Worm (Caenorhabditis elegans) whole organism, L4 larva: ENCODE data around the gene C28C12.1.
A peak's percentile ranks its signal among the peaks of the same experiment; 100 is the strongest.

ENCODE experiments used
- D1046.2 ChIP-seq: fragments of 200-800 bp; sonication (Bioruptor generic); IDR thresholded peaks from 2 replicates; pipeline ENCODE4 v1.3.6; 2022; ENCODE audit warnings: missing genetic modification characterization, missing compliant biosample characterization
- F37D6.2 ChIP-seq: sonication (generic microtip); optimal IDR thresholded peaks from 2 replicates; lab custom pipeline; 2016; ENCODE audit warnings: mild to moderate bottlenecking, missing genetic modification characterization, missing compliant biosample characterization
- F49E8.2 ChIP-seq: sonication (generic microtip); optimal IDR thresholded peaks from 2 replicates; lab custom pipeline; 2016; ENCODE audit warnings: missing compliant biosample characterization, mild to moderate bottlenecking, missing genetic modification characterization, borderline replicate concordance
- T20F7.1 ChIP-seq: fragments of 200-800 bp; sonication (Bioruptor generic); optimal IDR thresholded peaks from 2 replicates; lab custom pipeline; 2018; ENCODE audit warnings: mild to moderate bottlenecking, missing genetic modification characterization, missing compliant biosample characterization
- Y5F2A.4 ChIP-seq: fragments of 200-800 bp; sonication (Bioruptor generic); optimal IDR thresholded peaks from 2 replicates; lab custom pipeline; 2018; ENCODE audit warnings: mild to moderate bottlenecking, missing genetic modification characterization, missing compliant biosample characterization
- Y75B8A.6 ChIP-seq: fragments of 200-800 bp; sonication (Bioruptor generic); IDR thresholded peaks from 2 replicates; pipeline ENCODE4 v1.3.6; 2022; ENCODE audit warnings: missing genetic modification reagents, missing genetic modification characterization, missing compliant biosample characterization
- ZK546.5 ChIP-seq, 2 experiments: sonication (generic microtip); optimal IDR thresholded peaks; 2 replicates each; lab custom pipeline; 2017; ENCODE audit warnings: missing biosample characterization in 2 of 2, missing genetic modification characterization in 2 of 2
- aha-1 ChIP-seq: fragments of 150-350 bp; peaks from one replicate; lab custom pipeline; 2014; ENCODE audit warnings: missing biosample characterization, missing genetic modification characterization
- attf-4 ChIP-seq: sonication (generic microtip); optimal IDR thresholded peaks from 3 replicates; lab custom pipeline; 2017; ENCODE audit warnings: missing biosample characterization, missing genetic modification characterization
- ceh-28 ChIP-seq: fragments of 150-350 bp; optimal IDR thresholded peaks from 2 replicates; lab custom pipeline; 2014; ENCODE audit warnings: missing biosample characterization, missing genetic modification reagents, missing genetic modification characterization
- ceh-32 ChIP-seq: sonication (generic microtip); optimal IDR thresholded peaks from 2 replicates; lab custom pipeline; 2016; ENCODE audit warnings: mild to moderate bottlenecking, missing genetic modification characterization, missing compliant biosample characterization; ENCODE audit not compliant: poor library complexity
- ces-1 ChIP-seq: fragments of 150-350 bp; sonication (generic microtip); optimal IDR thresholded peaks from 4 replicates; lab custom pipeline; 2014; ENCODE audit warnings: missing biosample characterization, missing genetic modification reagents, missing genetic modification characterization
- cey-2 ChIP-seq: sonication (generic microtip); optimal IDR thresholded peaks from 3 replicates; lab custom pipeline; 2017; ENCODE audit warnings: missing genetic modification characterization, mild to moderate bottlenecking, missing compliant biosample characterization, antibody characterized with exemption, borderline replicate concordance; ENCODE audit not compliant: insufficient read depth
- ctbp-1 ChIP-seq: fragments of 200-800 bp; sonication (Bioruptor generic); IDR thresholded peaks from 2 replicates; pipeline ENCODE4 v1.3.6; 2022; ENCODE audit warnings: missing genetic modification reagents, missing genetic modification characterization, missing compliant biosample characterization
- daf-16 ChIP-seq, 3 experiments: sonication (generic microtip); optimal IDR thresholded peaks; 2 replicates each; lab custom pipeline; 2016 to 2017; ENCODE audit warnings: missing genetic modification characterization in 3 of 3, missing genetic modification reagents in 3 of 3, mild to moderate bottlenecking in 2 of 3, missing compliant biosample characterization in 2 of 3, missing biosample characterization in 1 of 3, moderate library complexity in 1 of 3
- daf-19 ChIP-seq: fragments of 200-800 bp; sonication (Bioruptor generic); conservative IDR thresholded peaks from 2 replicates; pipeline ENCODE4 v1.3.6; 2022; ENCODE audit warnings: missing genetic modification characterization, missing compliant biosample characterization
- daf-8 ChIP-seq: fragments of 200-800 bp; sonication (Bioruptor generic); IDR thresholded peaks from 2 replicates; pipeline ENCODE4 v1.3.6; 2022; ENCODE audit warnings: missing genetic modification characterization, missing compliant biosample characterization
- dmd-9 ChIP-seq: fragments of 200-800 bp; sonication (Bioruptor generic); IDR thresholded peaks from 2 replicates; pipeline ENCODE4 v1.3.6; 2022; ENCODE audit warnings: missing genetic modification reagents, missing genetic modification characterization, missing compliant biosample characterization
- dve-1 ChIP-seq: sonication (generic microtip); optimal IDR thresholded peaks from 2 replicates; lab custom pipeline; 2017; ENCODE audit warnings: antibody characterized with exemption, mild to moderate bottlenecking, missing genetic modification characterization, missing compliant biosample characterization; ENCODE audit not compliant: insufficient read depth
- egl-27 ChIP-seq: sonication (generic microtip); optimal IDR thresholded peaks from 3 replicates; lab custom pipeline; 2017; ENCODE audit warnings: missing biosample characterization, missing genetic modification reagents, missing genetic modification characterization
- fkh-10 ChIP-seq: fragments of 150-350 bp; optimal IDR thresholded peaks from 2 replicates; lab custom pipeline; 2014; ENCODE audit warnings: missing biosample characterization, missing genetic modification reagents, missing genetic modification characterization
- fos-1 ChIP-seq: fragments of 150-350 bp; optimal IDR thresholded peaks from 2 replicates; lab custom pipeline; 2014; ENCODE audit warnings: missing biosample characterization, missing genetic modification characterization
- hif-1 ChIP-seq, 2 experiments: sonication (generic microtip); optimal IDR thresholded peaks; 2 replicates each; lab custom pipeline; 2016 to 2017; ENCODE audit warnings: missing compliant biosample characterization in 2 of 2, missing genetic modification characterization in 2 of 2, missing genetic modification reagents in 2 of 2, missing genotype in 2 of 2, mild to moderate bottlenecking in 1 of 2
- hlh-11 ChIP-seq: fragments of 200-800 bp; sonication (Bioruptor generic); optimal IDR thresholded peaks from 2 replicates; lab custom pipeline; 2018; ENCODE audit warnings: mild to moderate bottlenecking, missing genetic modification characterization, missing compliant biosample characterization
- hmg-1.1 ChIP-seq: fragments of 200-800 bp; sonication (Bioruptor generic); IDR thresholded peaks from 2 replicates; pipeline ENCODE4 v1.3.6; 2022; ENCODE audit warnings: missing genetic modification reagents, missing genetic modification characterization, missing compliant biosample characterization
- jun-1 ChIP-seq: fragments of 150-350 bp; optimal IDR thresholded peaks from 2 replicates; lab custom pipeline; 2014; ENCODE audit warnings: missing biosample characterization, missing genetic modification reagents, missing genetic modification characterization
- lin-13 ChIP-seq: fragments of 150-350 bp; optimal IDR thresholded peaks from 2 replicates; lab custom pipeline; 2014; ENCODE audit warnings: missing biosample characterization, missing genetic modification reagents, missing genetic modification characterization
- lin-38 ChIP-seq: fragments of 200-800 bp; sonication (Bioruptor generic); IDR thresholded peaks from 2 replicates; pipeline ENCODE4 v1.3.6; 2022; ENCODE audit warnings: missing genetic modification reagents, missing genetic modification characterization, missing compliant biosample characterization
- lin-39 ChIP-seq: fragments of 150-350 bp; optimal IDR thresholded peaks from 2 replicates; lab custom pipeline; 2014; ENCODE audit warnings: missing biosample characterization, missing genetic modification reagents, missing genetic modification characterization
- madf-9 ChIP-seq: fragments of 200-800 bp; sonication (Bioruptor generic); conservative IDR thresholded peaks from 2 replicates; pipeline ENCODE4 v1.3.6; 2022; ENCODE audit warnings: missing genetic modification reagents, missing genetic modification characterization, missing compliant biosample characterization
- mdt-29 ChIP-seq: fragments of 200-800 bp; sonication (Bioruptor generic); IDR thresholded peaks from 2 replicates; pipeline ENCODE4 v1.3.6; 2022; ENCODE audit warnings: missing genetic modification reagents, missing genetic modification characterization, missing compliant biosample characterization
- mes-2 ChIP-seq: sonication (generic microtip); optimal IDR thresholded peaks from 2 replicates; lab custom pipeline; 2016; ENCODE audit warnings: missing genotype, mild to moderate bottlenecking, missing genetic modification characterization, missing compliant biosample characterization; ENCODE audit not compliant: poor library complexity, severe bottlenecking
- mxl-2 ChIP-seq: fragments of 200-800 bp; sonication (Bioruptor generic); conservative IDR thresholded peaks from 2 replicates; pipeline ENCODE4 v1.3.6; 2022; ENCODE audit warnings: missing genetic modification reagents, missing genetic modification characterization, missing compliant biosample characterization
- nhr-10 ChIP-seq: fragments of 150-350 bp; optimal IDR thresholded peaks from 2 replicates; lab custom pipeline; 2014; ENCODE audit warnings: missing biosample characterization, missing genetic modification characterization
- nhr-28 ChIP-seq: fragments of 150-350 bp; optimal IDR thresholded peaks from 2 replicates; lab custom pipeline; 2014; ENCODE audit warnings: missing biosample characterization, missing genetic modification characterization
- nhr-41 ChIP-seq: fragments of 200-800 bp; sonication (Bioruptor generic); IDR thresholded peaks from 2 replicates; pipeline ENCODE4 v1.3.6; 2022; ENCODE audit warnings: missing genetic modification reagents, missing genetic modification characterization, missing compliant biosample characterization
- nhr-42 ChIP-seq: fragments of 200-800 bp; sonication (Bioruptor generic); IDR thresholded peaks from 2 replicates; pipeline ENCODE4 v1.3.6; 2022; ENCODE audit warnings: missing genetic modification characterization, missing compliant biosample characterization
- nhr-77 ChIP-seq: fragments of 150-350 bp; optimal IDR thresholded peaks from 2 replicates; lab custom pipeline; 2014; ENCODE audit warnings: missing biosample characterization, missing genetic modification characterization
- pha-4 ChIP-seq, 2 experiments: fragments of 150-350 bp in 1 of 2; fragments of 200-800 bp in 1 of 2; sonication (Bioruptor generic) in 1 of 2; IDR thresholded peaks in 1 of 2; optimal IDR thresholded peaks in 1 of 2; 2 replicates each; pipeline versions ENCODE4 v1.3.6 to Lab custom; 2014 to 2022; ENCODE audit warnings: missing genetic modification characterization in 2 of 2, missing genetic modification reagents in 2 of 2, missing biosample characterization in 1 of 2, missing compliant biosample characterization in 1 of 2
- pqm-1 ChIP-seq: sonication (generic microtip); optimal IDR thresholded peaks from 2 replicates; lab custom pipeline; 2017; ENCODE audit warnings: missing biosample characterization, missing genetic modification characterization
- skn-1 ChIP-seq: fragments of 150-350 bp; optimal IDR thresholded peaks from 2 replicates; lab custom pipeline; 2014; ENCODE audit warnings: missing biosample characterization, missing genetic modification characterization
- snpc-1.2 ChIP-seq: fragments of 200-800 bp; sonication (Bioruptor generic); IDR thresholded peaks from 2 replicates; pipeline ENCODE4 v1.3.6; 2022; ENCODE audit warnings: missing genetic modification reagents, missing genetic modification characterization, missing compliant biosample characterization
- snpc-4 ChIP-seq: fragments of 150-350 bp; optimal IDR thresholded peaks from 2 replicates; lab custom pipeline; 2014; ENCODE audit warnings: missing biosample characterization, missing genetic modification characterization
- tra-1 ChIP-seq: fragments of 200-800 bp; sonication (Bioruptor generic); IDR thresholded peaks from 2 replicates; pipeline ENCODE4 v1.3.6; 2022; ENCODE audit warnings: missing genetic modification reagents, missing genetic modification characterization, missing compliant biosample characterization
- unc-62 ChIP-seq, 3 experiments: fragments of 150-350 bp in 1 of 3; sonication (generic microtip); optimal IDR thresholded peaks in 2 of 3; peaks in 1 of 3; 1 replicate in 1 of 3; 2 replicates in 2 of 3; lab custom pipeline; 2014 to 2017; ENCODE audit warnings: missing biosample characterization in 3 of 3, missing genetic modification characterization in 3 of 3, missing genetic modification reagents in 3 of 3, missing genotype in 1 of 3
- zfp-2 ChIP-seq: sonication (generic microtip); optimal IDR thresholded peaks from 2 replicates; lab custom pipeline; 2016; ENCODE audit warnings: mild to moderate bottlenecking, missing genetic modification characterization, missing compliant biosample characterization
- zfp-3 ChIP-seq: fragments of 200-800 bp; sonication (Bioruptor generic); conservative IDR thresholded peaks from 2 replicates; pipeline ENCODE4 v1.3.6; 2022; ENCODE audit warnings: missing genetic modification reagents, missing genetic modification characterization, missing compliant biosample characterization
- zip-11 ChIP-seq: fragments of 200-800 bp; sonication (Bioruptor generic); IDR thresholded peaks from 2 replicates; pipeline ENCODE4 v1.3.6; 2022; ENCODE audit warnings: missing genetic modification characterization, missing compliant biosample characterization
- zip-2 ChIP-seq: fragments of 150-350 bp; optimal IDR thresholded peaks from 2 replicates; lab custom pipeline; 2014; ENCODE audit warnings: missing biosample characterization, missing genetic modification characterization
- ztf-11 ChIP-seq: fragments of 150-350 bp; optimal IDR thresholded peaks from 2 replicates; lab custom pipeline; 2014; ENCODE audit warnings: missing biosample characterization, missing genetic modification characterization

C28C12.1 gene

DNA sequence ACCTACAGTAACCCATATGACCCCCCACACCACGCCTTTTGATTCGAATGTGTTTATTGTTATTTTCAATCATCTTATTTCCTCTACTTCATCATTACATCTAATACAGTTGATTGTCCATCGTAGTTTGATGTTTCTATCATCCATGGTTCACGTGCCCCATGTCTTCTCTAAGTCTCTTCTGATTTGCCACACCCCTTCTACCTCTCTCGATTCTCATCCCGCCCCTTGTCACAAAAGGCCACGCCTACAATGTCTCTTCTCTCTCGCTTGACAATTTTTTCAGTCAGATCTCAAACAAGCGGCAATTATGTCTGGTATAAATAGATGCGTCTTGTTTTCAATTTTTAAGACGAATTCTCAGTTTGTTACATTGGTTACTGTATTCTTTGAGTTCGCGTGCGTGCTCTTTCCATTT lies 33.5 kb downstream of the C28C12.1 start (continued):
- TF ChIP-seq lin-39 = no peak
- TF ChIP-seq snpc-1.2 (GFP tag; lab: Robert Waterston, UW) = no peak
- TF ChIP-seq zip-11 (GFP tag; lab: Robert Waterston, UW) = no peak
- TF ChIP-seq nhr-28 = peak; percentile 80
- no peak for TF ChIP-seq skn-1 (tag; lab: Kevin White, UChicago)
- no peak for TF ChIP-seq nhr-41 (GFP tag; lab: Robert Waterston, UW)
- peak; percentile 42 for TF ChIP-seq hmg-1.1 (GFP tag; lab: Robert Waterston, UW)
- TF ChIP-seq pha-4 (GFP tag; IDR thresholded peaks at IDR 0.05; lab: Robert Waterston, UW) = no peak
- no peak for TF ChIP-seq pha-4 (tag; optimal IDR thresholded peaks at IDR 0.05; lab: Kevin White, UChicago)
- TF ChIP-seq fkh-10 (GFP tag; lab: Kevin White, UChicago) = no peak
- TF ChIP-seq hlh-11 = peak; percentile 91
- no peak for TF ChIP-seq nhr-10 (tag; lab: Kevin White, UChicago)
- TF ChIP-seq madf-9 (GFP tag; lab: Robert Waterston, UW) = no peak
- TF ChIP-seq mes-2 (tag; lab: Kevin White, UChicago) = peak; percentile 2
- TF ChIP-seq fos-1 = no peak
- TF ChIP-seq zfp-3 (GFP tag; lab: Robert Waterston, UW) = no peak
- no peak for TF ChIP-seq snpc-4 (tag; lab: Kevin White, UChicago)
- no peak for TF ChIP-seq Y5F2A.4 (GFP tag; lab: Kevin White, UChicago)
- TF ChIP-seq zfp-2 (tag; lab: Kevin White, UChicago) = no peak
- no peak for TF ChIP-seq jun-1 (tag; lab: Kevin White, UChicago)
- TF ChIP-seq egl-27 (tag; lab: Kevin White, UChicago) = no peak
- no peak for TF ChIP-seq attf-4 (tag; lab: Kevin White, UChicago)
- TF ChIP-seq Y75B8A.6 = no peak
- TF ChIP-seq ztf-11 = no peak
- no peak for TF ChIP-seq daf-8
- TF ChIP-seq F37D6.2 (tag; lab: Kevin White, UChicago) = no peak
- peak in 1 of 2 experiments; percentile 28 for TF ChIP-seq daf-16 (GFP tag; optimal IDR thresholded peaks at IDR 0.05; lab: Kevin White, UChicago)
- TF ChIP-seq daf-16 (tag; optimal IDR thresholded peaks at IDR 0.05; lab: Kevin White, UChicago) = peak; percentile 83
- peak in 1 of 2 experiments; percentile 71 for TF ChIP-seq unc-62 (GFP tag; optimal IDR thresholded peaks at IDR 0.05 in 1 of 2; lab: Kevin White, UChicago)
- TF ChIP-seq unc-62 (tag; optimal IDR thresholded peaks at IDR 0.05; lab: Kevin White, UChicago) = no peak
- TF ChIP-seq daf-19 (GFP tag; lab: Robert Waterston, UW) = no peak
- peak in 1 of 2 experiments; percentile 54 for TF ChIP-seq hif-1 (tag; optimal IDR thresholded peaks at IDR 0.05; lab: Kevin White, UChicago)
- TF ChIP-seq F49E8.2 (tag; lab: Kevin White, UChicago) = no peak
- TF ChIP-seq tra-1 (GFP tag; lab: Robert Waterston, UW) = peak; percentile 40; the same call in 1 of the 2 replicates
- TF ChIP-seq dmd-9 (GFP tag; lab: Robert Waterston, UW) = no peak
- no peak for TF ChIP-seq ZK546.5 (tag; optimal IDR thresholded peaks at IDR 0.05; lab: Kevin White, UChicago)
- TF ChIP-seq zip-2 (tag; lab: Kevin White, UChicago) = no peak
- no peak for TF ChIP-seq lin-38 (GFP tag; lab: Robert Waterston, UW)
- no peak for TF ChIP-seq aha-1 (tag; lab: Kevin White, UChicago)
- no peak for TF ChIP-seq T20F7.1 (GFP tag; lab: Kevin White, UChicago)
- no peak for TF ChIP-seq mdt-29 (GFP tag; lab: Robert Waterston, UW)
- no peak for TF ChIP-seq nhr-42
- no peak for TF ChIP-seq ceh-28 (tag; lab: Kevin White, UChicago)
- TF ChIP-seq nhr-77 = no peak
- no peak for TF ChIP-seq lin-13 (GFP tag; lab: Kevin White, UChicago)
- TF ChIP-seq ctbp-1 (GFP tag; lab: Robert Waterston, UW) = no peak
- TF ChIP-seq ceh-32 = no peak
- TF ChIP-seq pqm-1 (tag; lab: Kevin White, UChicago) = peak; percentile 35
- TF ChIP-seq mxl-2 (GFP tag; lab: Robert Waterston, UW) = peak; percentile 80
- TF ChIP-seq ces-1 (GFP tag; lab: Kevin White, UChicago) = no peak
- peak; percentile 92 for TF ChIP-seq cey-2 (tag; lab: Kevin White, UChicago)
- no peak for TF ChIP-seq D1046.2 (GFP tag; lab: Robert Waterston, UW)
- peak; percentile 87 for TF ChIP-seq dve-1 (tag; lab: Kevin White, UChicago)
